Worm (Caenorhabditis elegans) whole organism, midembryonic: ENCODE measurements around the gene pmp-3.

Experiments used
- T22C8.4 ChIP-seq: fragments of 200-800 bp; sonication (Bioruptor generic); IDR thresholded peaks from 2 replicates; pipeline ENCODE4 v1.3.6; 2022; ENCODE audit warnings: missing genetic modification characterization, missing compliant biosample characterization
- cog-1 ChIP-seq: sonication (generic microtip); optimal IDR thresholded peaks from 2 replicates; lab custom pipeline; 2016; ENCODE audit warnings: missing genetic modification characterization, missing compliant biosample characterization
- flt-1 ChIP-seq: fragments of 200-800 bp; sonication (Bioruptor generic); IDR thresholded peaks from 2 replicates; pipeline ENCODE4 v1.3.6; 2022; ENCODE audit warnings: missing genetic modification characterization, missing compliant biosample characterization
- klf-2 ChIP-seq: fragments of 200-800 bp; sonication (Bioruptor generic); conservative IDR thresholded peaks from 2 replicates; pipeline ENCODE4 v1.3.6; 2022; ENCODE audit warnings: missing genetic modification reagents, missing genetic modification characterization, missing compliant biosample characterization
- med-1 ChIP-seq: sonication (generic microtip); optimal IDR thresholded peaks from 2 replicates; lab custom pipeline; 2017; ENCODE audit warnings: missing genetic modification characterization, mild to moderate bottlenecking, missing compliant biosample characterization, antibody characterized with exemption, missing genetic modification reagents; ENCODE audit not compliant: insufficient read depth
- ref-1 ChIP-seq: fragments of 200-800 bp; sonication (Bioruptor generic); conservative IDR thresholded peaks from 2 replicates; pipeline ENCODE4 v1.3.6; 2022; ENCODE audit warnings: missing genetic modification reagents, missing genetic modification characterization, missing compliant biosample characterization
- tab-1 ChIP-seq: fragments of 200-800 bp; sonication (Bioruptor generic); IDR thresholded peaks from 2 replicates; pipeline ENCODE4 v1.3.6; 2022; ENCODE audit warnings: missing genetic modification characterization, missing compliant biosample characterization
- ztf-23 ChIP-seq: fragments of 200-800 bp; sonication (Bioruptor generic); IDR thresholded peaks from 2 replicates; pipeline ENCODE4 v1.3.6; 2022; ENCODE audit warnings: missing genetic modification reagents, missing genetic modification characterization, missing compliant biosample characterization
- ztf-29 ChIP-seq: fragments of 200-800 bp; sonication (Bioruptor generic); IDR thresholded peaks from 2 replicates; pipeline ENCODE4 v1.3.6; 2022; ENCODE audit warnings: missing genetic modification reagents, missing genetic modification characterization, missing compliant biosample characterization

Gene pmp-3

DNA sequence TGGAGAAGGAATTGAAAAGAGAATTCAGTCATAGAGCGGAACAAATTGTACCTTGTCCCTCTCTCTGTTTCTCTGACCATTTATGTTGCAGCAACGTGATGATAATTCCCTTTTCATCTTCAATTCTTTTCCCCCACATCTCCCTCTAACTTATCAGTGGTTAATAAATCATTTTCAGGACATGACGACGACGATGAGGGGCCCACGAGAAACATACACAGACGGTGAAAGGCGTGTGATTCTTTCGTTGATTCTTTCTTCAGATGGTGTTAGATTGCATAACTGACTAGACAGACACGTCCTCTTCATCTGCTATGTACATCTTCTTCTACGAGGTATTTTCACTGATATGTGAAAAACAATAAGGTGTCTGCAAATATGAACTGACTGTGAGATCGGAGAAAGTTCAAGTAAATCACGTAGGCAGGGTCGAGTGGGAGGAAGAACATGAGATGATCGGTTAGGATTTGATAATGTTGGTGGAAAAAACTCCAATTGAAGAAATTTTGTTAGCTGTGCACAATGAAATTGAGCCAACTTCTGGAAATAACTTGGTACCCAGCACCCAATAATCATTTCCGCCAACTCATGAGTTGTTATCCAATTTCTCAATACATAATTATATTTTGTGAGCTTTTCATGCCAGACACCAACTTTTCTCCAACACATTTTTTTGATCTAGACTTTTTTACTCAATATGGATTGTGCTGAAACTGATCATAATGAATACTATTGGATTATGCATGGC lies 14.2 kb downstream of the pmp-3 start, which contains the start of gene srh-17:
Gene srh-17, plus strand, starts transcription at position 698 of the 748 bp plus-strand sequence.
- TF ChIP-seq tab-1 (GFP tag; lab: Robert Waterston, UW) = no peak
- no peak for TF ChIP-seq ref-1 (GFP tag; lab: Robert Waterston, UW)
- no peak for TF ChIP-seq ztf-29 (GFP tag; lab: Robert Waterston, UW)
- no peak for TF ChIP-seq med-1 (GFP tag; lab: Kevin White, UChicago)
- TF ChIP-seq klf-2 = no peak
- no peak for TF ChIP-seq flt-1 (GFP tag; lab: Robert Waterston, UW)
- TF ChIP-seq cog-1 (tag; lab: Kevin White, UChicago) = no peak
- no peak for TF ChIP-seq T22C8.4 (GFP tag; lab: Robert Waterston, UW)
- no peak for TF ChIP-seq ztf-23 (GFP tag; lab: Robert Waterston, UW)

DNA sequence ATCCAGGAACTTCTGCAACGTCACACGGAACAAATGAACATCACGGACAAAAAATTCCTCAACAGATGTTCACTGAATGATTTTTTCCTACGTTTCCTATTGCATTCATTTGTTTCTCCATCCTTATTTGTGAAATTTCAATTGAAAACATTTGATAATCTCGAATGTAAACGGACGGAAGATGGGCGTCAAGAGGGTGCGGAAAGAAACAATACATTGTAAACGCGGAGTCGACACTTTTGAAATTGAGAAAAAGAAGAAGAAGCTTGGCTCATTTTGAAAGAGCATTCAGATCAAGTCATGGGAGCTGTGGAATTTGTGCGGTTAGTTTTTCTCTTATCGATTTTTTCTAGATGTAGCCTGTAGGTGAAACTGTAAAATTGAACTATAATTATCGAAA lies 16.5 kb downstream of the pmp-3 start, which contains the start of gene C47E8.9:
Gene C47E8.9, plus strand, starts transcription at position 301 of the 400 bp plus-strand sequence.
- TF ChIP-seq flt-1 (GFP tag; lab: Robert Waterston, UW) = no peak
- no peak for TF ChIP-seq med-1 (GFP tag; lab: Kevin White, UChicago)
- no peak for TF ChIP-seq T22C8.4 (GFP tag; lab: Robert Waterston, UW)

DNA sequence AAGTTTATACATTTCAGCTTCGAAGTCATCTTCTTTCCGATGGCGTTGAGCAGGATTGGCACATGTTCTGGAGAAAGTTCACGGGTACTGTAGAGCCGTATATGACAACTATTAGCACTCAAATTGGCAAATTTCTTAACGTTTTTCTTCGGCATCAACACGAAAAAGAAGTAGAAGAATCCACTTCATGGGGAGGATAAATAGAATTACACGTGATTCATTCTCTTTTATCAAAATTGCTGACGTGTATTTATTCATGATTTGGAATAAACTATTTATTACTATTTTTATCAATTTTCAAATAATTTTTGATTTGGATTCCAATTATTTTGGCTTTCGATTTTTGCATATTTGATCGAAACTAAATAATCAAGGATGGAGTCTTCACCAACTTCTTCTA lies 19.2 kb downstream of the pmp-3 start, which contains the start of gene C47E8.1:
Gene C47E8.1, plus strand, starts transcription at position 301 of the 400 bp plus-strand sequence.
- TF ChIP-seq ztf-29 (GFP tag; lab: Robert Waterston, UW) (no peak), tab-1 (GFP tag; lab: Robert Waterston, UW) (no peak), med-1 (GFP tag; lab: Kevin White, UChicago) (no peak), ref-1 (GFP tag; lab: Robert Waterston, UW) (no peak), ztf-23 (GFP tag; lab: Robert Waterston, UW) (no peak), T22C8.4 (GFP tag; lab: Robert Waterston, UW) (no peak), flt-1 (GFP tag; lab: Robert Waterston, UW) (no peak), klf-2 (no peak), cog-1 (tag; lab: Kevin White, UChicago) (no peak)

DNA sequence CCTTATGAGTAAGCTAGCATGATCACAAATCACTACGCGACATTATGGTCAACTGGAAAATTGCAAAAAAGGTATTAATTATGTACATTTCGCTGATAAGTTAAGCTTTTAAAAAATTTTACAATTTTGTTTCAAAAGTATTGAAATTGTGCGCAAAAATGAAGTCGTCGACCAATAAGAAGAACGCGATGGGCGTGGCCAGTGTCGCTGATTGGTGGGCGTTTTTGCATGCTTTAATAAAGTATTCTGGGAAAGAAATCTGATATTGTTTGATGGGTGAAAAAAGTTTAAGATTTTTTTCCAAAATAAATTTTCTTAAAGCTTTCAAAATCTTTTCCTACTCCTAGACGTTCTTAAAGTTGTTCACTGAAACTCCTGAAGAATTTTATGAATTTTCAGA lies 31.8 kb downstream of the pmp-3 start:
- TF ChIP-seq klf-2 (no peak), flt-1 (GFP tag; lab: Robert Waterston, UW) (no peak), ztf-29 (GFP tag; lab: Robert Waterston, UW) (no peak), ref-1 (GFP tag; lab: Robert Waterston, UW) (no peak), T22C8.4 (GFP tag; lab: Robert Waterston, UW) (no peak), med-1 (GFP tag; lab: Kevin White, UChicago) (no peak), tab-1 (GFP tag; lab: Robert Waterston, UW) (no peak), ztf-23 (GFP tag; lab: Robert Waterston, UW) (no peak), cog-1 (tag; lab: Kevin White, UChicago) (no peak)

DNA sequence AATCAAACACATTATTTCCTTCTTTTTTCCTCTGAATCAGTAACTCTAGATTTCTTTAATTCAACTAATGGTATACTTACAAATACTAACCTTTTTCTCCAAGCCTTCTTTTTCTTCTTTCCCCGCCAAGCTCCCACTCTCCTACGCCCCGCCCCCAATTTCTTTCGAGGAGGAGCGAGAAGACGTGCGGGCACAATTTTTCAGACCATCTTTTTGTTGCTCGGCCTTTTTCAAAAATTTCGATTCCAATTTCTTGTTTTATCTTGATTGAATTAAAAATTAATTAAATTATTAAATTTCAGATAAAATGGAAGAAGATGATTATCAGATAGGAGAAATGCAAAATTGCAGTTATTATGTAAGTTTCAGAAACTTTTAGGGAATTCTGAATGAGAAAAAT lies 33.5 kb downstream of the pmp-3 start, which contains the start of gene C47E8.3:
Gene C47E8.3, plus strand, starts transcription at position 301 of the 400 bp plus-strand sequence.
- no peak for TF ChIP-seq ztf-23 (GFP tag; lab: Robert Waterston, UW)
- no peak for TF ChIP-seq cog-1 (tag; lab: Kevin White, UChicago)
- TF ChIP-seq klf-2 = no peak
- TF ChIP-seq med-1 (GFP tag; lab: Kevin White, UChicago) = no peak
- TF ChIP-seq flt-1 (GFP tag; lab: Robert Waterston, UW) = no peak
- TF ChIP-seq tab-1 (GFP tag; lab: Robert Waterston, UW) = no peak
- no peak for TF ChIP-seq ref-1 (GFP tag; lab: Robert Waterston, UW)

DNA sequence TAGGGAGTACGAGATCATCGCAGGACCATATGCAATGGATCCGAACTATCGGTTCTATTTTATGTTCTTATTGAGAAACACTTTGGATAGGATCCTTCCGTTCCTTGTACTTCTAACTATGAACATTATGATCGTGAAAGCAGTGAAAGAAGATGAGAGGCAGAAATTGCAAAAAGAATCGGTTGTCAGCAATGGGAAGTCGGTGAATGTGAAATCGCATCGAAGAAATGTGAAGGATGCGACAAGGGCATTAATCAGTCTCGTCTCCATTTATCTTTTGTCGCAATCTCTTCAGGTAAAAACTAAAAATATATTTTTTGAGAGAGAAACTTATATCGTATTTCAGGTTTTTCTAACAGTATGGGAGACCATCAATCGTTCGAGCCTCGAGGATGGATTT lies 36.3 kb downstream of the pmp-3 start:
- TF ChIP-seq cog-1 (tag; lab: Kevin White, UChicago) (no peak), T22C8.4 (GFP tag; lab: Robert Waterston, UW) (no peak), tab-1 (GFP tag; lab: Robert Waterston, UW) (no peak), ref-1 (GFP tag; lab: Robert Waterston, UW) (no peak), flt-1 (GFP tag; lab: Robert Waterston, UW) (no peak)

DNA sequence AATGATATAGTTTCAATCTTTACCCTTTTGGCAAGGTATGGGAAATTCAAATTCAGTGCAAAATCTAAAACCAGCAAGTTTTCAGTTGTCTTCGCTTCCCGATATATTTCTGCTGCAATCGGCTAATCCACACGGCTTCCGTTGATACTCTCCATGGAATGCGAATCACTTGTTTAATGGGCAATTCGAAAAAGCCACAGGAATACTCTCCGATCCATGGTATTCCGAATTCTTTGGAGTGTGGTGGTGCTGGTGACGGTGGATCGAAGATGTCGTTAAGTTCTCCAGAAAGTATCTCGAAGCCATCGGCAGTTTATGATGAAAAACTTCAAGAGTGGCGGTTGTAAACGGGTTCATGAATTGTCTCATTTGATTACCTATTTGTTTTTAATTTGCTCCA lies 36.8 kb downstream of the pmp-3 start:
- no peak for TF ChIP-seq T22C8.4 (GFP tag; lab: Robert Waterston, UW)
- TF ChIP-seq ztf-23 (GFP tag; lab: Robert Waterston, UW) = no peak
- no peak for TF ChIP-seq ztf-29 (GFP tag; lab: Robert Waterston, UW)
- no peak for TF ChIP-seq cog-1 (tag; lab: Kevin White, UChicago)
- no peak for TF ChIP-seq med-1 (GFP tag; lab: Kevin White, UChicago)
- no peak for TF ChIP-seq flt-1 (GFP tag; lab: Robert Waterston, UW)
- TF ChIP-seq ref-1 (GFP tag; lab: Robert Waterston, UW) = no peak
- no peak for TF ChIP-seq tab-1 (GFP tag; lab: Robert Waterston, UW)
- TF ChIP-seq klf-2 = no peak

DNA sequence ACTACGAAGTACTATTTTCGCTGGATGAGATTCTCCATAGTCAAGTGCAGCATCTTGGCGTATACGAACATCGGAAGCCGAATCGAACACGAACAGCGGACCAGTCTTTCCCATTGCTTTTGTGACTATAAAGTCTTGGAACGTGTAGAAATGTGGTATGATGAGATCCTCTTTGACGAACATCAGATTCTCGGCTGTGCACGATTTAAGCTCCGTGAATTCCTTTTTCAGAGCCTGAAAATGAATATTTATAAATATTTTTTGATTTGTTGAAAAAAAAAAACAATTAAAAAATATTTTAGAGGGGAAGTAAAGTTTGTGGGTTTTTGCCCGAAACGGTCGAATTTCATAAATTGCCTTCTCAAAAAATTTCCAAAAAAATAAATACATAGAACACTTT lies 37.4 kb downstream of the pmp-3 start:
- TF ChIP-seq tab-1 (GFP tag; lab: Robert Waterston, UW) = no peak
- TF ChIP-seq ref-1 (GFP tag; lab: Robert Waterston, UW) = no peak
- no peak for TF ChIP-seq klf-2
- no peak for TF ChIP-seq ztf-23 (GFP tag; lab: Robert Waterston, UW)
- no peak for TF ChIP-seq flt-1 (GFP tag; lab: Robert Waterston, UW)
- TF ChIP-seq ztf-29 (GFP tag; lab: Robert Waterston, UW) = no peak
- no peak for TF ChIP-seq T22C8.4 (GFP tag; lab: Robert Waterston, UW)
- no peak for TF ChIP-seq med-1 (GFP tag; lab: Kevin White, UChicago)
- no peak for TF ChIP-seq cog-1 (tag; lab: Kevin White, UChicago)
